Fruit fly (Drosophila melanogaster) whole organism, prepupa: ENCODE measurements around the gene CG1271.

Source experiments
- Blimp-1 ChIP-seq: fragments of 200-800 bp; sonication (Bioruptor generic); optimal IDR thresholded peaks from 3 replicates; lab custom pipeline; 2017; ENCODE audit warnings: missing biosample characterization, missing genetic modification characterization, mild to moderate bottlenecking, moderate library complexity, missing genetic modification reagents
- CG10631 ChIP-seq: fragments of 200-800 bp; sonication (Bioruptor generic); optimal IDR thresholded peaks from 2 replicates; lab custom pipeline; 2016; ENCODE audit warnings: missing biosample characterization, missing genetic modification characterization
- CG10669 ChIP-seq: fragments of 200-800 bp; sonication (Bioruptor generic); optimal IDR thresholded peaks from 3 replicates; lab custom pipeline; 2018; ENCODE audit warnings: missing biosample characterization, mild to moderate bottlenecking, missing genetic modification characterization, moderate library complexity
- CG11762 ChIP-seq: fragments of 200-800 bp; sonication (Bioruptor generic); optimal IDR thresholded peaks from 3 replicates; lab custom pipeline; 2016; ENCODE audit warnings: missing biosample characterization, missing genetic modification characterization; ENCODE audit not compliant: insufficient read depth
- CG11902 ChIP-seq: fragments of 200-800 bp; sonication (Bioruptor generic); optimal IDR thresholded peaks from 3 replicates; lab custom pipeline; 2016; ENCODE audit warnings: missing biosample characterization, missing genetic modification characterization
- CG15336 ChIP-seq: fragments of 200-800 bp; sonication (Bioruptor generic); IDR thresholded peaks from 2 replicates; pipeline ENCODE4 v1.3.6; 2022; ENCODE audit warnings: missing biosample characterization, missing genetic modification characterization
- CG1621 ChIP-seq: fragments of 200-800 bp; sonication (Bioruptor generic); optimal IDR thresholded peaks from 3 replicates; lab custom pipeline; 2018; ENCODE audit warnings: missing biosample characterization, mild to moderate bottlenecking, missing genetic modification characterization
- CG16779 ChIP-seq: fragments of 200-800 bp; sonication (Bioruptor generic); optimal IDR thresholded peaks from 3 replicates; lab custom pipeline; 2017; ENCODE audit warnings: missing biosample characterization, mild to moderate bottlenecking, missing genetic modification characterization
- CG3032 ChIP-seq: fragments of 200-800 bp; optimal IDR thresholded peaks from 2 replicates; lab custom pipeline; 2019; ENCODE audit warnings: missing biosample characterization, mild to moderate bottlenecking, missing genetic modification characterization, moderate library complexity
- CG31627 ChIP-seq: fragments of 200-800 bp; sonication (Bioruptor generic); optimal IDR thresholded peaks from 3 replicates; lab custom pipeline; 2016; ENCODE audit warnings: missing biosample characterization, missing genetic modification characterization
- CG34406 ChIP-seq: fragments of 200-800 bp; sonication (Bioruptor generic); optimal IDR thresholded peaks from 3 replicates; lab custom pipeline; 2016; ENCODE audit warnings: missing biosample characterization, missing genetic modification characterization
- CG3919 ChIP-seq: fragments of 200-800 bp; sonication (Bioruptor generic); optimal IDR thresholded peaks from 3 replicates; lab custom pipeline; 2016; ENCODE audit warnings: missing biosample characterization, missing genetic modification characterization
- CG4318 ChIP-seq: fragments of 200-800 bp; sonication (Bioruptor generic); optimal IDR thresholded peaks from 3 replicates; lab custom pipeline; 2017; ENCODE audit warnings: missing biosample characterization, mild to moderate bottlenecking, missing genetic modification characterization
- CG6163 ChIP-seq: fragments of 200-800 bp; sonication (Bioruptor generic); IDR thresholded peaks from 3 replicates; pipeline ENCODE4 v1.3.6; 2022; ENCODE audit warnings: missing biosample characterization, missing genetic modification characterization
- CG6276 ChIP-seq: fragments of 200-800 bp; sonication (Bioruptor generic); optimal IDR thresholded peaks from 2 replicates; lab custom pipeline; 2017; ENCODE audit warnings: missing biosample characterization, mild to moderate bottlenecking, missing genetic modification characterization
- CG6792 ChIP-seq: fragments of 200-800 bp; sonication (Bioruptor generic); optimal IDR thresholded peaks from 3 replicates; lab custom pipeline; 2016; ENCODE audit warnings: missing biosample characterization, missing genetic modification characterization
- CG6808 ChIP-seq: fragments of 200-800 bp; sonication (Bioruptor generic); optimal IDR thresholded peaks from 3 replicates; lab custom pipeline; 2017; ENCODE audit warnings: missing biosample characterization, missing genetic modification characterization, mild to moderate bottlenecking, moderate library complexity, missing genetic modification reagents
- CG8119 ChIP-seq: fragments of 200-800 bp; sonication (Bioruptor generic); IDR thresholded peaks from 3 replicates; pipeline ENCODE4 v1.3.6; 2022; ENCODE audit warnings: missing biosample characterization, missing genetic modification characterization
- Eip75B ChIP-seq: fragments of 200-800 bp; sonication (Bioruptor generic); optimal IDR thresholded peaks from 3 replicates; lab custom pipeline; 2016; ENCODE audit warnings: missing biosample characterization, missing genetic modification characterization
- Eip93F ChIP-seq: fragments of 200-800 bp; sonication (Bioruptor generic); optimal IDR thresholded peaks from 2 replicates; lab custom pipeline; 2016; ENCODE audit warnings: missing biosample characterization, mild to moderate bottlenecking, missing genetic modification characterization
- Ets21C ChIP-seq: fragments of 200-800 bp; sonication (Bioruptor generic); optimal IDR thresholded peaks from 3 replicates; lab custom pipeline; 2016; ENCODE audit warnings: missing biosample characterization, missing genetic modification characterization
- Gug ChIP-seq: fragments of 200-800 bp; sonication (Bioruptor generic); IDR thresholded peaks from 2 replicates; pipeline ENCODE4 v1.3.6; 2022; ENCODE audit warnings: missing biosample characterization, missing genetic modification characterization
- Hr38 ChIP-seq: sonication (Bioruptor generic); optimal IDR thresholded peaks from 2 replicates; lab custom pipeline; 2016; ENCODE audit warnings: missing biosample characterization, missing genetic modification characterization
- Hr39 ChIP-seq: fragments of 200-800 bp; sonication (Bioruptor generic); optimal IDR thresholded peaks from 2 replicates; lab custom pipeline; 2016; ENCODE audit warnings: missing biosample characterization, missing genetic modification characterization
- Lpt ChIP-seq: fragments of 200-800 bp; sonication (Bioruptor generic); optimal IDR thresholded peaks from 3 replicates; lab custom pipeline; 2016; ENCODE audit warnings: missing biosample characterization, missing genetic modification characterization
- Met ChIP-seq: fragments of 200-800 bp; sonication (Bioruptor generic); optimal IDR thresholded peaks from 3 replicates; lab custom pipeline; 2016; ENCODE audit warnings: missing biosample characterization, missing genetic modification characterization
- OdsH ChIP-seq: fragments of 200-800 bp; sonication (Bioruptor generic); optimal IDR thresholded peaks from 3 replicates; lab custom pipeline; 2016; ENCODE audit warnings: missing biosample characterization, missing genetic modification characterization
- Smox ChIP-seq: fragments of 200-800 bp; sonication (Bioruptor generic); optimal IDR thresholded peaks from 3 replicates; lab custom pipeline; 2016; ENCODE audit warnings: missing biosample characterization, missing genetic modification characterization
- Sox102F ChIP-seq: fragments of 200-800 bp; sonication (Bioruptor generic); optimal IDR thresholded peaks from 2 replicates; lab custom pipeline; 2016; ENCODE audit warnings: missing biosample characterization, mild to moderate bottlenecking, missing genetic modification characterization
- Sox14 ChIP-seq: fragments of 200-800 bp; sonication (Bioruptor generic); optimal IDR thresholded peaks from 3 replicates; lab custom pipeline; 2016; ENCODE audit warnings: missing biosample characterization, missing genetic modification characterization
- Sox15 ChIP-seq: fragments of 200-800 bp; sonication (Bioruptor generic); optimal IDR thresholded peaks from 3 replicates; lab custom pipeline; 2016; ENCODE audit warnings: missing biosample characterization, missing genetic modification characterization
- acj6 ChIP-seq: fragments of 200-800 bp; sonication (Bioruptor generic); optimal IDR thresholded peaks from 3 replicates; lab custom pipeline; 2016; ENCODE audit warnings: missing biosample characterization, missing genetic modification characterization
- cyc ChIP-seq: fragments of 200-800 bp; sonication (Bioruptor generic); optimal IDR thresholded peaks from 3 replicates; lab custom pipeline; 2016; ENCODE audit warnings: missing biosample characterization, missing genetic modification characterization
- dac ChIP-seq: fragments of 200-800 bp; sonication (Bioruptor generic); optimal IDR thresholded peaks from 2 replicates; lab custom pipeline; 2017; ENCODE audit warnings: missing biosample characterization, mild to moderate bottlenecking, missing genetic modification characterization
- dsx ChIP-seq: fragments of 200-800 bp; optimal IDR thresholded peaks from 3 replicates; lab custom pipeline; 2019; ENCODE audit warnings: missing biosample characterization, mild to moderate bottlenecking, missing genetic modification characterization, moderate library complexity; ENCODE audit not compliant: poor library complexity, severe bottlenecking
- eg ChIP-seq: fragments of 200-800 bp; sonication (Bioruptor generic); IDR thresholded peaks from 3 replicates; pipeline ENCODE4 v1.3.6; 2022; ENCODE audit warnings: missing biosample characterization, missing genetic modification characterization
- esn ChIP-seq: fragments of 200-800 bp; sonication (Bioruptor generic); optimal IDR thresholded peaks from 2 replicates; lab custom pipeline; 2016; ENCODE audit warnings: missing biosample characterization, mild to moderate bottlenecking, missing genetic modification characterization, moderate library complexity
- fd59A ChIP-seq: fragments of 200-800 bp; sonication (Bioruptor generic); optimal IDR thresholded peaks from 2 replicates; lab custom pipeline; 2017; ENCODE audit warnings: missing biosample characterization, mild to moderate bottlenecking, missing genetic modification characterization, missing genetic modification reagents
- fd85E ChIP-seq: fragments of 200-800 bp; sonication (Bioruptor generic); optimal IDR thresholded peaks from 3 replicates; lab custom pipeline; 2016; ENCODE audit warnings: missing biosample characterization, missing genetic modification characterization
- fkh ChIP-seq: fragments of 200-800 bp; sonication (Bioruptor generic); optimal IDR thresholded peaks from 3 replicates; lab custom pipeline; 2017; ENCODE audit warnings: missing biosample characterization, mild to moderate bottlenecking, missing genetic modification characterization, moderate library complexity
- lz ChIP-seq: fragments of 200-800 bp; sonication (Bioruptor generic); optimal IDR thresholded peaks from 3 replicates; lab custom pipeline; 2016; ENCODE audit warnings: missing biosample characterization, missing genetic modification characterization
- net ChIP-seq: fragments of 200-800 bp; sonication (Bioruptor generic); optimal IDR thresholded peaks from 3 replicates; lab custom pipeline; 2016; ENCODE audit warnings: missing biosample characterization, missing genetic modification characterization
- salr ChIP-seq, 2 experiments: fragments of 200-800 bp; sonication (Bioruptor generic); optimal IDR thresholded peaks; 3 replicates each; lab custom pipeline; 2016 to 2018; ENCODE audit warnings: missing biosample characterization in 2 of 2, missing genetic modification characterization in 2 of 2, mild to moderate bottlenecking in 1 of 2
- spab ChIP-seq: fragments of 200-800 bp; sonication (Bioruptor generic); optimal IDR thresholded peaks from 2 replicates; lab custom pipeline; 2017; ENCODE audit warnings: missing biosample characterization, mild to moderate bottlenecking, missing genetic modification characterization, missing genetic modification reagents
- topi ChIP-seq: fragments of 200-800 bp; sonication (Bioruptor generic); optimal IDR thresholded peaks from 3 replicates; lab custom pipeline; 2016; ENCODE audit warnings: missing biosample characterization, missing genetic modification characterization
- vri ChIP-seq: fragments of 200-800 bp; sonication (Bioruptor generic); optimal IDR thresholded peaks from 3 replicates; lab custom pipeline; 2016; ENCODE audit warnings: missing biosample characterization, mild to moderate bottlenecking, missing genetic modification characterization

The CG1271 gene

DNA sequence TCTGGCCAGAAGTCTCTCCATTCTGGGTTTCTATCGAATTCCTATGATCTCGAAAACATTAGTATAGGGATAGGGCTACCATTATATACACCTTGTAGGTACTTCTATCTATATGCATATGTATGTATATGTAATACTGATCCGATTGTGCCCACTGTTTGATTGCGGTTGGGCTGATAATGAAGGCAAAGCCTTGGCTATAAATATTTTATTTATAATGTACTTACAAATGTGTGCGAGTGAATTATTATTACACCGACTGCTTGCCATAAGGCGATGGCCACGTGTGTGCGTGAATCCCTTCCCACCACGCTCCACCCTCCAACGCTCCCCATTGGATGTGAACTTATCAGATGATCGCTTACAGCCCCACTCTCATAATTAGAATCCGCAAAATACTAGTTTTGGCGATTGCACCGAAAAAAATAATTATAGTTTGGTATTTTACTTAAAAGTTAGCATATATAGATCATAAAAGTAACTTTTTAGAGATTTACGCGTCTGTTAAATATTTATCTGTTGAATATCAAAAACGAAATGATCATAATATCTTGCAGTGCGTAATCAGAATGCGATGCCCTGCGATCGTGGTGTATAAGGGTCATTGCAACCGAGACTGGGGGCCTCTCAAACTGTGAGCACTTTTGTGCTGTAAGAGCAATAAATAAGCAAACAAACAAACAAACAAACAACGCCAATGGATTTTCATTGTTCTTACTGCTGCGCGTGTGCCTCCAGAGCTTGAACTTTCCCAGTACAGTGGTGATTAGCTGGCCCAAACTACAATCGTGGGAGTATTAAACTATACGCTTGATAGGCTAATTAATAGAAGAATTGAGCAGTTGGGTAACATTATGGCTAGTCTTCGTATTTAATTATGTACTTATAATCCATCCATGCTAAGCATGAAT is 28.0 kb downstream of the CG1271 start (continued):
- peak; percentile 26 for TF ChIP-seq CG3032 (tag; lab: Kevin White, UChicago)

DNA sequence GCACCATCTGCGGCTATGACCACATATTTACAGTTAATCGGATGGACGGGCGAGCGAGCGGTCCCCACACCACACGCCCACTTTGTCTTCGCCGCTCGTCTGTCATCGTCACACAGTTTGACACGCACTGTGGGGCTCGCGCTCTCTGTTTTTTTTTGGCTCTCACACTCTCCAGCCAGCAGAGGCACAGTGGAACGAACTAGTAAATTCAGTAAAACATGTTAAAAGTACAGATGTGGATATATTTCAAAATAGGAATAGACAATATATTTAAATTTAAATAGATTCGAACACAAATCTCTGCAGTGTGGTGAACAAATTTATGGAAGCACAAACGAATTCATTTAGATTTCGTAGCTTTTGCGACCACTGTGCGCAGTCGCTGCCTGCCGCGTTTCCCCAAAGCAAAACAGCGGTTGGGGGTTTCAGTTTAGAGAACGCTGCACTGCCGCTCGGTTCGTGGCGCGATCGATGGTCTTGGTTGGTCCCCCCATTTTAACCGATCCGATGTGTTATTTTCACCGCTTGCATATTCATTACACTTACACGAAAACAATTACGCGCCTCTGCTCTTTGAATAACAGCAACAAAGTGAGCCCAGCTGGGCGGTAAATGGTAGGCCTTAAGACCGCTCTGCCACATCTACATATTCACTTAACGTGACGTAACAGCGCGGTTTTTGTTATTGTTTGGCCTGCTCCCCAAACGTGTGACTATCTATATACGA is 29.0 kb downstream of the CG1271 start:
- peak; percentile 98 for TF ChIP-seq CG1621 (tag; lab: Kevin White, UChicago)
- peak; percentile 98 for TF ChIP-seq CG4318 (GFP tag; lab: Kevin White, UChicago)
- peak; percentile 97 for TF ChIP-seq CG10669
- TF ChIP-seq spab: peak; percentile 97
- peak; percentile 99 for TF ChIP-seq CG8119
- peak; percentile 98 for TF ChIP-seq CG31627
- TF ChIP-seq OdsH: peak; percentile 99
- peak; percentile 40 for TF ChIP-seq Hr38 (GFP tag; lab: Kevin White, UChicago)
- TF ChIP-seq CG6792: peak; percentile 99
- TF ChIP-seq Lpt (GFP tag; lab: Kevin White, UChicago): peak; percentile 98
- peak; percentile 96 to 97 for TF ChIP-seq salr (GFP tag; optimal IDR thresholded peaks at IDR 0.05; lab: Kevin White, UChicago)
- peak; percentile 99 for TF ChIP-seq Sox102F
- peak; percentile 99 for TF ChIP-seq topi (GFP tag; lab: Kevin White, UChicago)
- TF ChIP-seq CG6163: peak; percentile 99
- peak; percentile 86 for TF ChIP-seq Blimp-1 (GFP tag; lab: Kevin White, UChicago)
- peak; percentile 98 for TF ChIP-seq CG10631 (GFP tag; lab: Kevin White, UChicago)
- TF ChIP-seq CG3919 (GFP tag; lab: Kevin White, UChicago): peak; percentile 99
- peak; percentile 99 for TF ChIP-seq eg (GFP tag; lab: Robert Waterston, UW)
- peak; percentile 99 for TF ChIP-seq CG34406 (GFP tag; lab: Kevin White, UChicago)
- TF ChIP-seq Sox15 (GFP tag; lab: Kevin White, UChicago): peak; percentile 97
- TF ChIP-seq CG15336 (GFP tag; lab: Robert Waterston, UW): peak; percentile 99
- TF ChIP-seq dac (GFP tag; lab: Kevin White, UChicago): peak; percentile 97
- TF ChIP-seq Sox14 (GFP tag; lab: Kevin White, UChicago): peak; percentile 99
- peak; percentile 99 for TF ChIP-seq Smox (GFP tag; lab: Kevin White, UChicago)
- peak; percentile 99 for TF ChIP-seq acj6 (GFP tag; lab: Kevin White, UChicago)
- peak; percentile 99 for TF ChIP-seq vri
- TF ChIP-seq esn (GFP tag; lab: Kevin White, UChicago): peak; percentile 99
- TF ChIP-seq cyc (GFP tag; lab: Kevin White, UChicago): peak; percentile 98
- peak; percentile 98 for TF ChIP-seq CG11762 (GFP tag; lab: Kevin White, UChicago)
- peak; percentile 98 for TF ChIP-seq Gug (GFP tag; lab: Robert Waterston, UW)
- TF ChIP-seq lz (GFP tag; lab: Kevin White, UChicago): peak; percentile 99
- peak; percentile 99 for TF ChIP-seq Met (GFP tag; lab: Kevin White, UChicago)
- peak; percentile 98 for TF ChIP-seq Hr39 (GFP tag; lab: Kevin White, UChicago)
- TF ChIP-seq CG6808 (GFP tag; lab: Kevin White, UChicago): peak; percentile 95
- peak; percentile 95 for TF ChIP-seq fd59A (GFP tag; lab: Kevin White, UChicago)
- peak; percentile 99 for TF ChIP-seq net
- TF ChIP-seq Ets21C (GFP tag; lab: Kevin White, UChicago): peak; percentile 98
- peak; percentile 99 for TF ChIP-seq CG6276
- TF ChIP-seq Eip75B: peak; percentile 99
- TF ChIP-seq CG3032 (tag; lab: Kevin White, UChicago): peak; percentile 94
- peak; percentile 96 for TF ChIP-seq CG11902
- TF ChIP-seq fkh (GFP tag; lab: Kevin White, UChicago): peak; percentile 88
- peak; percentile 97 for TF ChIP-seq CG16779
- TF ChIP-seq dsx (GFP tag; lab: Kevin White, UChicago): peak; percentile 94
- TF ChIP-seq Eip93F: peak; percentile 98
- peak; percentile 96 for TF ChIP-seq fd85E (GFP tag; lab: Kevin White, UChicago)
